Worm (Caenorhabditis elegans) whole organism, L1 larva: Measurements from ENCODE around the gene rab-1.

Experiments
- efl-1 ChIP-seq, 4 experiments: fragments of 150-350 bp; optimal IDR thresholded peaks in 3 of 4; peaks in 1 of 4; 1 replicate in 1 of 4; 2 replicates in 3 of 4; lab custom pipeline; 2014; ENCODE audit warnings: missing biosample characterization in 2 of 4, missing genetic modification characterization in 2 of 4, missing genetic modification reagents in 2 of 4
- egl-27 ChIP-seq, 2 experiments: fragments of 150-350 bp in 1 of 2; sonication (generic microtip); optimal IDR thresholded peaks; 3 replicates each; lab custom pipeline; 2017 to 2018; ENCODE audit warnings: missing biosample characterization in 2 of 2, missing genetic modification characterization in 2 of 2, missing genetic modification reagents in 2 of 2
- isw-1 ChIP-seq: fragments of 200-800 bp; sonication (Bioruptor generic); IDR thresholded peaks from 2 replicates; pipeline ENCODE4 v1.3.6; 2022; ENCODE audit warnings: missing genetic modification characterization, missing compliant biosample characterization
- mdl-1 ChIP-seq, 2 experiments: fragments of 150-350 bp; optimal IDR thresholded peaks; 2 replicates each; lab custom pipeline; 2014 to 2017; ENCODE audit warnings: missing biosample characterization in 2 of 2, missing genetic modification characterization in 2 of 2, inconsistent platforms in 1 of 2

rab-1 gene

ce11 chrV:1220509-1220908 lies 43.3 kb downstream of the rab-1 start, which contains the start of gene Y50D4A.10:
Gene Y50D4A.10, minus strand, starts transcription at chrV:1220565.
- TF ChIP-seq isw-1 (GFP tag; lab: Robert Waterston, UW) (no peak), egl-27 (tag; optimal IDR thresholded peaks at IDR 0.05; lab: Kevin White, UChicago) (no peak), efl-1 (optimal IDR thresholded peaks at IDR 0.05; lab: Kevin White, UChicago) (no peak), efl-1 (GFP tag; optimal IDR thresholded peaks at IDR 0.05 in 1 of 2; lab: Kevin White, UChicago) (peak in 1 of 2 experiments; percentile 92), mdl-1 (tag; optimal IDR thresholded peaks at IDR 0.05; lab: Kevin White, UChicago) (no peak)
- TF ChIP-seq, all 84 proteins: peak for 1
